Worm (Caenorhabditis elegans) whole organism, late embryonic: Measurements from ENCODE around the gene Y45G12C.10.
"Not testable (repeated sequence)": the region's sequence is repeated elsewhere in the genome, so short reads cannot be mapped to it uniquely, and the experiment has no call there.

Experiments used
- C08G9.2 ChIP-seq: sonication (generic microtip); optimal IDR thresholded peaks from 2 replicates; lab custom pipeline; 2016; ENCODE audit warnings: mild to moderate bottlenecking, missing genetic modification characterization, moderate library complexity, missing compliant biosample characterization
- F13H6.1 ChIP-seq: sonication (generic microtip); optimal IDR thresholded peaks from 2 replicates; lab custom pipeline; 2016; ENCODE audit warnings: missing genetic modification characterization, missing compliant biosample characterization
- Y22D7AL.16 ChIP-seq: sonication (generic microtip); optimal IDR thresholded peaks from 2 replicates; lab custom pipeline; 2016; ENCODE audit warnings: missing genetic modification characterization, missing compliant biosample characterization
- ama-1 ChIP-seq: fragments of 150-350 bp; optimal IDR thresholded peaks from 2 replicates; lab custom pipeline; 2014
- ceh-22 ChIP-seq: sonication (generic microtip); optimal IDR thresholded peaks from 2 replicates; lab custom pipeline; 2017; ENCODE audit warnings: missing biosample characterization, missing genetic modification characterization
- ceh-30 ChIP-seq: fragments of 150-350 bp; optimal IDR thresholded peaks from 2 replicates; lab custom pipeline; 2014; ENCODE audit warnings: missing biosample characterization, missing genetic modification characterization
- ceh-34 ChIP-seq: sonication (generic microtip); optimal IDR thresholded peaks from 2 replicates; lab custom pipeline; 2016; ENCODE audit warnings: mild to moderate bottlenecking, missing genetic modification characterization, missing compliant biosample characterization
- ceh-45 ChIP-seq: fragments of 200-800 bp; sonication (Bioruptor generic); IDR thresholded peaks from 2 replicates; pipeline ENCODE4 v1.3.6; 2022; ENCODE audit warnings: missing genetic modification reagents, missing genetic modification characterization, missing compliant biosample characterization
- ceh-48 ChIP-seq: sonication (generic microtip); optimal IDR thresholded peaks from 2 replicates; lab custom pipeline; 2016; ENCODE audit warnings: missing genetic modification characterization, inconsistent platforms, missing compliant biosample characterization
- ceh-9 ChIP-seq: sonication (generic microtip); optimal IDR thresholded peaks from 2 replicates; lab custom pipeline; 2016; ENCODE audit warnings: mild to moderate bottlenecking, missing genetic modification characterization, inconsistent platforms, missing compliant biosample characterization
- elt-2 ChIP-seq: sonication (generic microtip); optimal IDR thresholded peaks from 2 replicates; lab custom pipeline; 2016; ENCODE audit warnings: missing genetic modification reagents, missing genetic modification characterization, missing compliant biosample characterization
- ets-4 ChIP-seq: sonication (generic microtip); optimal IDR thresholded peaks from 2 replicates; lab custom pipeline; 2016; ENCODE audit warnings: missing genetic modification characterization, missing compliant biosample characterization
- eyg-1 ChIP-seq: sonication (generic microtip); optimal IDR thresholded peaks from 2 replicates; lab custom pipeline; 2016; ENCODE audit warnings: missing genotype, missing genetic modification characterization, missing compliant biosample characterization
- fax-1 ChIP-seq: sonication (generic microtip); optimal IDR thresholded peaks from 2 replicates; lab custom pipeline; 2016; ENCODE audit warnings: missing genotype, missing genetic modification characterization, missing compliant biosample characterization
- fkh-10 ChIP-seq: fragments of 150-350 bp; optimal IDR thresholded peaks from 2 replicates; lab custom pipeline; 2014; ENCODE audit warnings: missing biosample characterization, missing genetic modification reagents, missing genetic modification characterization
- hlh-13 ChIP-seq: fragments of 200-800 bp; sonication (Bioruptor generic); optimal IDR thresholded peaks from 2 replicates; lab custom pipeline; 2018; ENCODE audit warnings: mild to moderate bottlenecking, missing genetic modification characterization, missing compliant biosample characterization
- hlh-30 ChIP-seq: sonication (generic microtip); optimal IDR thresholded peaks from 2 replicates; lab custom pipeline; 2017; ENCODE audit warnings: antibody characterized with exemption, missing genetic modification characterization, missing compliant biosample characterization; ENCODE audit not compliant: insufficient read depth
- hlh-8 ChIP-seq: sonication (generic microtip); optimal IDR thresholded peaks from 2 replicates; lab custom pipeline; 2016; ENCODE audit warnings: missing genotype, missing genetic modification characterization, missing compliant biosample characterization
- lim-6 ChIP-seq: sonication (generic microtip); optimal IDR thresholded peaks from 2 replicates; lab custom pipeline; 2016; ENCODE audit warnings: missing genetic modification characterization, missing compliant biosample characterization
- mec-3 ChIP-seq: sonication (generic microtip); optimal IDR thresholded peaks from 2 replicates; lab custom pipeline; 2016; ENCODE audit warnings: borderline replicate concordance, missing genetic modification characterization, missing compliant biosample characterization
- nhr-232 ChIP-seq: sonication (generic microtip); optimal IDR thresholded peaks from 2 replicates; lab custom pipeline; 2016; ENCODE audit warnings: missing genetic modification characterization, missing compliant biosample characterization
- npax-4 ChIP-seq: sonication (generic microtip); optimal IDR thresholded peaks from 2 replicates; lab custom pipeline; 2016; ENCODE audit warnings: missing genetic modification characterization, missing compliant biosample characterization
- pat-9 ChIP-seq: fragments of 200-800 bp; sonication (Bioruptor generic); optimal IDR thresholded peaks from 2 replicates; lab custom pipeline; 2018; ENCODE audit warnings: mild to moderate bottlenecking, missing genetic modification characterization, moderate library complexity, missing compliant biosample characterization
- pax-1 ChIP-seq: fragments of 150-350 bp; optimal IDR thresholded peaks from 2 replicates; lab custom pipeline; 2014; ENCODE audit warnings: missing biosample characterization, missing genetic modification characterization
- pha-2 ChIP-seq: sonication (generic microtip); optimal IDR thresholded peaks from 2 replicates; lab custom pipeline; 2017; ENCODE audit warnings: mild to moderate bottlenecking, missing genetic modification characterization, missing compliant biosample characterization
- pqm-1 ChIP-seq: sonication (generic microtip); optimal IDR thresholded peaks from 2 replicates; lab custom pipeline; 2016; ENCODE audit warnings: missing genetic modification characterization, missing compliant biosample characterization
- ref-2 ChIP-seq: sonication (generic microtip); optimal IDR thresholded peaks from 2 replicates; lab custom pipeline; 2016; ENCODE audit warnings: missing genetic modification characterization, missing compliant biosample characterization
- sdc-2 ChIP-seq: sonication (generic microtip); optimal IDR thresholded peaks from 2 replicates; lab custom pipeline; 2016; ENCODE audit warnings: missing genotype, missing genetic modification characterization, missing compliant biosample characterization
- sox-2 ChIP-seq: fragments of 200-800 bp; sonication (Bioruptor generic); IDR thresholded peaks from 2 replicates; pipeline ENCODE4 v1.3.6; 2022; ENCODE audit warnings: missing genetic modification reagents, missing genetic modification characterization, missing compliant biosample characterization
- sox-4 ChIP-seq: sonication (generic microtip); optimal IDR thresholded peaks from 2 replicates; lab custom pipeline; 2017; ENCODE audit warnings: mild to moderate bottlenecking, missing genetic modification characterization, inconsistent platforms, missing compliant biosample characterization
- syd-9 ChIP-seq: sonication (generic microtip); optimal IDR thresholded peaks from 2 replicates; lab custom pipeline; 2016; ENCODE audit warnings: mild to moderate bottlenecking, missing genetic modification characterization, moderate library complexity, missing compliant biosample characterization
- tbx-2 ChIP-seq: sonication (generic microtip); optimal IDR thresholded peaks from 2 replicates; lab custom pipeline; 2016; ENCODE audit warnings: missing genetic modification characterization, missing compliant biosample characterization
- ttx-3 ChIP-seq: sonication (generic microtip); optimal IDR thresholded peaks from 2 replicates; lab custom pipeline; 2016; ENCODE audit warnings: missing genetic modification reagents, missing genetic modification characterization, missing compliant biosample characterization
- unc-3 ChIP-seq, 2 experiments: fragments of 200-800 bp in 1 of 2; sonication (Bioruptor generic) in 1 of 2; sonication (generic microtip) in 1 of 2; conservative IDR thresholded peaks in 1 of 2; optimal IDR thresholded peaks in 1 of 2; 2 replicates each; pipeline versions ENCODE4 v1.3.6 to Lab custom; 2016 to 2022; ENCODE audit warnings: missing compliant biosample characterization in 2 of 2, missing genetic modification characterization in 2 of 2, missing genetic modification reagents in 1 of 2
- unc-86 ChIP-seq: sonication (generic microtip); optimal IDR thresholded peaks from 2 replicates; lab custom pipeline; 2016; ENCODE audit warnings: missing genetic modification characterization, missing compliant biosample characterization
- ztf-16 ChIP-seq: sonication (generic microtip); optimal IDR thresholded peaks from 2 replicates; lab custom pipeline; 2017; ENCODE audit warnings: missing genetic modification characterization, missing compliant biosample characterization

Y45G12C.10 gene

ce11 chrV:2573881-2574280 is 37.7 kb upstream of the Y45G12C.10 start, which contains the start of gene nhr-290:
TSS of gene nhr-290 (plus strand) at chrV:2574181.
- TF ChIP-seq F13H6.1 (no peak), ceh-45 (GFP tag; lab: Robert Waterston, UW) (no peak), hlh-30 (tag; lab: Kevin White, UChicago) (no peak), ztf-16 (tag; lab: Kevin White, UChicago) (no peak), mec-3 (no peak), ets-4 (tag; lab: Kevin White, UChicago) (no peak), ceh-48 (no peak), fax-1 (tag; lab: Kevin White, UChicago) (no peak), sdc-2 (no peak), ceh-30 (tag; lab: Kevin White, UChicago) (no peak), sox-2 (no peak), Y22D7AL.16 (no peak), pat-9 (no peak), hlh-13 (no peak), pax-1 (tag; lab: Kevin White, UChicago) (no peak), ceh-34 (tag; lab: Kevin White, UChicago) (no peak), elt-2 (tag; lab: Kevin White, UChicago) (no peak)
- TF ChIP-seq, all 69 proteins: peak for 0

ce11 chrV:2573108-2573507 is 36.9 kb upstream of the Y45G12C.10 start, which contains the start of gene srj-20:
TSS of gene srj-20 (minus strand) at chrV:2573208.
- no peak for TF ChIP-seq ttx-3 (tag; lab: Kevin White, UChicago)

- TF ChIP-seq pqm-1 (tag; lab: Kevin White, UChicago) = no peak
- no peak for TF ChIP-seq C08G9.2 (tag; lab: Kevin White, UChicago)
- TF ChIP-seq tbx-2 (tag; lab: Kevin White, UChicago) = no peak
- no peak for TF ChIP-seq ref-2 (tag; lab: Kevin White, UChicago)
- TF ChIP-seq hlh-30 (tag; lab: Kevin White, UChicago) = no peak
- no peak for TF ChIP-seq lim-6 (tag; lab: Kevin White, UChicago)
- no peak for TF ChIP-seq ttx-3 (tag; lab: Kevin White, UChicago)
- no peak for TF ChIP-seq pha-2 (tag; lab: Kevin White, UChicago)
- TF ChIP-seq syd-9 (tag; lab: Kevin White, UChicago) = no peak
- no peak for TF ChIP-seq ceh-9
- no peak for TF ChIP-seq eyg-1 (tag; lab: Kevin White, UChicago)
- no peak for TF ChIP-seq nhr-232 (tag; lab: Kevin White, UChicago)
- no peak for TF ChIP-seq npax-4 (tag; lab: Kevin White, UChicago)
- no peak for TF ChIP-seq ama-1 (lab: Kevin White, UChicago)
- no peak for TF ChIP-seq unc-86 (tag; lab: Kevin White, UChicago)
- no peak for TF ChIP-seq fkh-10 (GFP tag; lab: Kevin White, UChicago)
These were observed 34.4 kb upstream of the Y45G12C.10 start, which contains the start of gene srj-19 for ce11 chrV:2570643-2571042. TSS of gene srj-19 (minus strand) at chrV:2570743.

ce11 chrV:2565525-2565924 is 29.3 kb upstream of the Y45G12C.10 start, which contains the start of gene Y45G12C.1:
TSS of gene Y45G12C.1 (plus strand) at chrV:2565683.
- TF ChIP-seq sox-4 (tag; lab: Kevin White, UChicago) (no peak), hlh-8 (tag; lab: Kevin White, UChicago) (no peak), unc-3 (GFP tag; conservative IDR thresholded peaks at IDR 0.05; lab: Robert Waterston, UW) (no peak), unc-3 (tag; optimal IDR thresholded peaks at IDR 0.05; lab: Kevin White, UChicago) (no peak), ama-1 (lab: Kevin White, UChicago) (no peak), elt-2 (tag; lab: Kevin White, UChicago) (peak; percentile 46)
- TF ChIP-seq, all 69 proteins: peak for 1

ce11 chrV:2561390-2561789 is 25.2 kb upstream of the Y45G12C.10 start, which contains the start of gene gst-10:
TSS of gene gst-10 (plus strand) at chrV:2561690.
- TF ChIP-seq ref-2 (tag; lab: Kevin White, UChicago); ceh-22; ttx-3 (tag; lab: Kevin White, UChicago): not testable (repeated sequence)
